Worm (Caenorhabditis elegans): ENCODE measurements around the gene fipr-19.

fipr-19 gene

ce11 chrIII:7494850-7495314 lies 36.1 kb upstream of the fipr-19 start:
- TF ChIP-seq aly-1 (tag; optimal IDR thresholded peaks at IDR 0.05) (no peak), sea-1 (GFP tag; conservative IDR thresholded peaks at IDR 0.05) (no peak)

ce11 chrIII:7491931-7492330 lies 33.2 kb upstream of the fipr-19 start:
- TF ChIP-seq ets-7 (tag; optimal IDR thresholded peaks at IDR 0.05), result no peak
- TF ChIP-seq hnd-1 (tag; optimal IDR thresholded peaks at IDR 0.05), result no peak
- TF ChIP-seq aly-1 (tag; optimal IDR thresholded peaks at IDR 0.05), result no peak
- TF ChIP-seq tra-4 (tag; optimal IDR thresholded peaks at IDR 0.05), result no peak
- TF ChIP-seq ama-1 (optimal IDR thresholded peaks at IDR 0.05), result no peak
- no peak for TF ChIP-seq tbx-37 (GFP tag; conservative IDR thresholded peaks at IDR 0.05)
- TF ChIP-seq ceh-13 (GFP tag; optimal IDR thresholded peaks at IDR 0.05), result no peak
- TF ChIP-seq sea-1 (GFP tag; conservative IDR thresholded peaks at IDR 0.05), result no peak
- TF ChIP-seq hmbx-1 (tag; optimal IDR thresholded peaks at IDR 0.05), result no peak
- TF ChIP-seq hmg-4 (GFP tag; optimal IDR thresholded peaks at IDR 0.05), result no peak
- no peak for TF ChIP-seq tbx-11 (GFP tag; IDR thresholded peaks at IDR 0.05)
- TF ChIP-seq scrt-1 (GFP tag; IDR thresholded peaks at IDR 0.05), result no peak
- no peak for TF ChIP-seq flt-1 (GFP tag; IDR thresholded peaks at IDR 0.05)
- TF ChIP-seq pes-1 (GFP tag; IDR thresholded peaks at IDR 0.05), result no peak
- TF ChIP-seq B0310.2 (tag; optimal IDR thresholded peaks at IDR 0.05), result no peak
- TF ChIP-seq F13C5.2 (tag; optimal IDR thresholded peaks at IDR 0.05), result no peak

- TF ChIP-seq ceh-13 (GFP tag; optimal IDR thresholded peaks at IDR 0.05) (no peak), scrt-1 (GFP tag; IDR thresholded peaks at IDR 0.05) (no peak), flt-1 (GFP tag; IDR thresholded peaks at IDR 0.05) (no peak), sea-1 (GFP tag; conservative IDR thresholded peaks at IDR 0.05) (no peak), ceh-36 (tag; optimal IDR thresholded peaks at IDR 0.05) (no peak), tbx-11 (GFP tag; IDR thresholded peaks at IDR 0.05) (no peak), F13C5.2 (tag; optimal IDR thresholded peaks at IDR 0.05) (no peak), B0310.2 (tag; optimal IDR thresholded peaks at IDR 0.05) (no peak), pes-1 (GFP tag; IDR thresholded peaks at IDR 0.05) (no peak), aly-1 (tag; optimal IDR thresholded peaks at IDR 0.05) (no peak), tbx-37 (GFP tag; conservative IDR thresholded peaks at IDR 0.05) (no peak), hmg-4 (GFP tag; optimal IDR thresholded peaks at IDR 0.05) (no peak), hnd-1 (tag; optimal IDR thresholded peaks at IDR 0.05) (no peak), ets-7 (tag; optimal IDR thresholded peaks at IDR 0.05) (no peak), ama-1 (optimal IDR thresholded peaks at IDR 0.05) (no peak), tra-4 (tag; optimal IDR thresholded peaks at IDR 0.05) (no peak), hmbx-1 (tag; optimal IDR thresholded peaks at IDR 0.05) (no peak)
Observed at ce11 chrIII:7490061-7490460, 31.3 kb upstream of the fipr-19 start.

ce11 chrIII:7489055-7489534 lies 30.3 kb upstream of the fipr-19 start, which contains the start of gene mup-4:
mup-4 (minus strand) TSS chrIII:7489105.
- TF ChIP-seq hmg-4 (GFP tag; optimal IDR thresholded peaks at IDR 0.05), result no peak
- TF ChIP-seq tbx-11 (GFP tag; IDR thresholded peaks at IDR 0.05), result no peak
- TF ChIP-seq hnd-1 (tag; optimal IDR thresholded peaks at IDR 0.05), result no peak
- no peak for TF ChIP-seq ets-7 (tag; optimal IDR thresholded peaks at IDR 0.05)
- no peak for TF ChIP-seq hmbx-1 (tag; optimal IDR thresholded peaks at IDR 0.05)
- no peak for TF ChIP-seq pes-1 (GFP tag; IDR thresholded peaks at IDR 0.05)
- no peak for TF ChIP-seq ama-1 (optimal IDR thresholded peaks at IDR 0.05)
- TF ChIP-seq tbx-37 (GFP tag; conservative IDR thresholded peaks at IDR 0.05), result no peak
- no peak for TF ChIP-seq sea-1 (GFP tag; conservative IDR thresholded peaks at IDR 0.05)
- TF ChIP-seq ceh-36 (tag; optimal IDR thresholded peaks at IDR 0.05), result no peak
- no peak for TF ChIP-seq tra-4 (tag; optimal IDR thresholded peaks at IDR 0.05)
- no peak for TF ChIP-seq scrt-1 (GFP tag; IDR thresholded peaks at IDR 0.05)
- TF ChIP-seq flt-1 (GFP tag; IDR thresholded peaks at IDR 0.05), result no peak

- TF ChIP-seq ama-1 (optimal IDR thresholded peaks at IDR 0.05) (no peak), hmg-4 (GFP tag; optimal IDR thresholded peaks at IDR 0.05) (no peak), F13C5.2 (tag; optimal IDR thresholded peaks at IDR 0.05) (no peak), aly-1 (tag; optimal IDR thresholded peaks at IDR 0.05) (no peak), ceh-36 (tag; optimal IDR thresholded peaks at IDR 0.05) (no peak), tbx-37 (GFP tag; conservative IDR thresholded peaks at IDR 0.05) (no peak), hnd-1 (tag; optimal IDR thresholded peaks at IDR 0.05) (no peak), B0310.2 (tag; optimal IDR thresholded peaks at IDR 0.05) (no peak), tbx-11 (GFP tag; IDR thresholded peaks at IDR 0.05) (no peak), pes-1 (GFP tag; IDR thresholded peaks at IDR 0.05) (no peak), scrt-1 (GFP tag; IDR thresholded peaks at IDR 0.05) (no peak)
Observed at ce11 chrIII:7488303-7488702, 29.6 kb upstream of the fipr-19 start.

- no peak for TF ChIP-seq tbx-37 (GFP tag; conservative IDR thresholded peaks at IDR 0.05)
- no peak for TF ChIP-seq ceh-13 (GFP tag; optimal IDR thresholded peaks at IDR 0.05)
- no peak for TF ChIP-seq aly-1 (tag; optimal IDR thresholded peaks at IDR 0.05)
- no peak for TF ChIP-seq tra-4 (tag; optimal IDR thresholded peaks at IDR 0.05)
- no peak for TF ChIP-seq tbx-11 (GFP tag; IDR thresholded peaks at IDR 0.05)
- TF ChIP-seq flt-1 (GFP tag; IDR thresholded peaks at IDR 0.05), result no peak
- no peak for TF ChIP-seq ceh-36 (tag; optimal IDR thresholded peaks at IDR 0.05)
- TF ChIP-seq hmg-4 (GFP tag; optimal IDR thresholded peaks at IDR 0.05), result no peak
- no peak for TF ChIP-seq F13C5.2 (tag; optimal IDR thresholded peaks at IDR 0.05)
- no peak for TF ChIP-seq B0310.2 (tag; optimal IDR thresholded peaks at IDR 0.05)
- no peak for TF ChIP-seq ets-7 (tag; optimal IDR thresholded peaks at IDR 0.05)
- no peak for TF ChIP-seq hmbx-1 (tag; optimal IDR thresholded peaks at IDR 0.05)
- no peak for TF ChIP-seq pes-1 (GFP tag; IDR thresholded peaks at IDR 0.05)
- TF ChIP-seq sea-1 (GFP tag; conservative IDR thresholded peaks at IDR 0.05), result no peak
- TF ChIP-seq scrt-1 (GFP tag; IDR thresholded peaks at IDR 0.05), result no peak
Observed at ce11 chrIII:7484765-7485164, 26.0 kb upstream of the fipr-19 start.

ce11 chrIII:7478932-7479331 lies 20.2 kb upstream of the fipr-19 start:
- TF ChIP-seq B0310.2 (tag; optimal IDR thresholded peaks at IDR 0.05) (no peak), ceh-36 (tag; optimal IDR thresholded peaks at IDR 0.05) (no peak), sea-1 (GFP tag; conservative IDR thresholded peaks at IDR 0.05) (no peak), hmg-4 (GFP tag; optimal IDR thresholded peaks at IDR 0.05) (no peak), hmbx-1 (tag; optimal IDR thresholded peaks at IDR 0.05) (no peak), flt-1 (GFP tag; IDR thresholded peaks at IDR 0.05) (no peak), tra-4 (tag; optimal IDR thresholded peaks at IDR 0.05) (no peak)

Data from whole organism, early embryonic.